Worm (Caenorhabditis elegans): ENCODE measurements around the gene ZC190.7.

The ZC190.7 gene

DNA sequence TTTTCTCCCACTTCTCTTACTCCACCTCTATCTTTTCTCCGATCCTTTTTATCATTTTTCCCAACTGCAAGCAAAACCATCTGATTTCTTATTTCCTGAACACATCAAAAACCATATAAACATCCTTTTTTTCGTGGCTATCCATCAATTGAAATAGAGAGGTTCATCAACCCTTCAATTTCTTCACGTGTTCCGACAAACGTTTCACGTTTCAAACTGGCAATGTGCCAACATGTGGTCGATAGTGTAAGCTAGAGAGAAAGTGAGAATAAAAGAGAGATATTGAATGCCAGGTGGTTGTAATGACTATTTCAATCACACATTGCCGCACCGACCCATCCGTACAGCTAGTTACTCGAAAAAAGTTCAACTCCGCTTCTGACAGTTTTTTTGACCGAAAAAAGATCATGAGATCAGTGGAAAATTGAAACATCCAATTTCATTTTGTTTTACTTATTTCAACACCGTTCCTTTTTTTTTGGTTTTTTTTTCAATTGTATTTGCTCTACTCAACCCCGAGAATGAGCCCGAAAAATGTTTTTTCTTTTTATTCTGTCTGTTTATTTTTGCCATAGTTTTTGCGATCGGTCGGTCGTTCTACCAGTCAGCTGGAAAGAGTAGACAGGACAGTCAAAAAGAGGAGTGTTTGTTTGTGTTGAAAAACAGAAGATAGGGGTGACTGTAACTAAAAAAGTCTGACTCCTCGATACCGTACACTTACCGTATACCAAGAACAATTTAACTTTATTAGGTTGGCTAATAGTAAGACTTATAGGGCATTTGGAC is 27.9 kb downstream of the ZC190.7 start:
- peak; percentile 73 for TF ChIP-seq pha-4 (tag; optimal IDR thresholded peaks at IDR 0.05)
- no peak for TF ChIP-seq aly-2 (tag; optimal IDR thresholded peaks at IDR 0.05)
- TF ChIP-seq lin-39 (tag; optimal IDR thresholded peaks at IDR 0.05), result peak; percentile 45
- TF ChIP-seq fos-1 (tag; optimal IDR thresholded peaks at IDR 0.05), result no peak
- peak; percentile 25 for TF ChIP-seq nhr-23 (tag; optimal IDR thresholded peaks at IDR 0.05)
- TF ChIP-seq nhr-12 (tag; optimal IDR thresholded peaks at IDR 0.05), result no peak
- no peak for TF ChIP-seq ama-1 (optimal IDR thresholded peaks at IDR 0.05)
- TF ChIP-seq jun-1 (tag; optimal IDR thresholded peaks at IDR 0.05), result no peak
- no peak for TF ChIP-seq nhr-25 (tag; optimal IDR thresholded peaks at IDR 0.05)
- TF ChIP-seq unc-62 (GFP tag; optimal IDR thresholded peaks at IDR 0.05), result peak; percentile 24
- no peak for TF ChIP-seq sea-2 (GFP tag; optimal IDR thresholded peaks at IDR 0.05)
- peak; percentile 51 for TF ChIP-seq egl-5 (tag; optimal IDR thresholded peaks at IDR 0.05)
- TF ChIP-seq nhr-43 (tag; optimal IDR thresholded peaks at IDR 0.05; ENCODE audit: poor library complexity, severe bottlenecking), result peak; percentile 48
- TF ChIP-seq fkh-2 (tag; optimal IDR thresholded peaks at IDR 0.05), result no peak
- TF ChIP-seq nfya-1 (tag; optimal IDR thresholded peaks at IDR 0.05; ENCODE audit: insufficient read depth), result peak; percentile 6
- no peak for TF ChIP-seq lin-15B (tag; optimal IDR thresholded peaks at IDR 0.05)

DNA sequence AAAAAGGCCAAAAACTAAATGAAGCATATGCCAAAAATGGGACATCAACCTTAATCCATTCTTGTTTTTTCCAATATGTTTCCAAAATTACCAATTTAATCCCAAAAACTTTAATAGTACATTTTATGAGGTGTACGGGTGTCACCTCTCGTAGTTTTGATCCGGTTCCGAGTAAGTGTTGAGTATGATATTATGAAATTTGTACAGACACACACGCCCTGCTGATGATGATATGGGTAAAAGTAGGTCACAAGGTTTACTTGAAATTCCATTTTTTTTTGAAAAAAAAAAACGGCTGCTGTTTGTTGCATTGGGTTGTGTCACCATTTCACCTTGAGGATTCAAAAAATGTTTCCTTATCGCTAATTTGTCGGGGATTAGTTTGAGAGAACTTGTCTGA is 28.8 kb downstream of the ZC190.7 start:
- TF ChIP-seq tbx-2 (tag; optimal IDR thresholded peaks at IDR 0.05) (no peak), pqm-1 (tag; optimal IDR thresholded peaks at IDR 0.05) (no peak), nhr-25 (tag; optimal IDR thresholded peaks at IDR 0.05) (peak; percentile 6), nhr-23 (tag; optimal IDR thresholded peaks at IDR 0.05) (peak; percentile 10), lin-15B (tag; optimal IDR thresholded peaks at IDR 0.05) (no peak), elt-3 (tag; optimal IDR thresholded peaks at IDR 0.05) (peak in 1 of 3 experiments; percentile 46), lin-39 (tag; optimal IDR thresholded peaks at IDR 0.05) (no peak), ama-1 (optimal IDR thresholded peaks at IDR 0.05) (no peak), mml-1 (tag; optimal IDR thresholded peaks at IDR 0.05) (no peak), nhr-28 (tag; optimal IDR thresholded peaks at IDR 0.05) (no peak)

DNA sequence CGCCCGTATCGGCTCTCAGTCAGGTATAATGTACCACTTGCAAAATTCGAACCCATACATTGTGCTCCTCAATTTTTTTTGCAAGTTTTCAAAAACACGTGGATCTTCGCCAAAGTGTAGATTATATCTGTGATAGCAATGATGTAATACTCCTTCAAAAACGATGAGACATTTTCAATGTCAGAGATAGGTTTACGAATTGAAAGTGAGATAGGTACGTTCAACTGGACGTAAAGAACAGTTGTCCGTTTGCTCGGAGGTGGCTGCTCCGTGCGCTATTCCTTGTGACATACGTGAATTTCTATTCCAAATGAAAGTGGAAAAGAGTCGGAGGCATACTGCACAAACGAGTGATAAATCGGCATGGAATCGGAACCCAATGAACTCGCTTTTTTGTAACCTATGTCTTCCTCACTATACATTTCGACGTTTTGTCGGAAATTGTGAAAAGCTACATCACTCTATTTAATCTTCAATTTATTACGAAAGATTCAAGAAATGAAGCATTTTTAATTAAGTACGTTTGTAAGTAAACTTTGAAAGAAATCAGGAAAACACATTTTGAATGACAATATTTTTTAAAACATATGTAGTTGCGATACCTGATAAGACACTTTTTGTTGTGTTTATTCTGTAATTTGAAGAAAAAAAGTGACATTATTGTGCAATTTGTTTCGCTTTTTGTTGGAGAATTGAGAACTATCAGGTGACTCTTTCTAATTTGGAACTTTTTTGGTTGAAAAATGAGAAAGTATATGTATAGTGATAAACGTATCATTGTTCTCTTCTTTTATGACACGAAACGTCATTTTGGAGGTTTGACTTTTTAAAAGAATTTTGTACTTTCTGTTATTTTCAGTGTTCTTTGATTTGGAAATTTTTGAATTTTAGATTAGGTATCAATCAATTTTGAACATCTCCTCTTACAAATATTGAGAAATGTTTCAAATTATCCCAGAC is 31.9 kb downstream of the ZC190.7 start:
- TF ChIP-seq pqm-1 (tag; optimal IDR thresholded peaks at IDR 0.05) (peak; percentile 83), nhr-76 (tag; optimal IDR thresholded peaks at IDR 0.05) (peak; percentile 62), mdl-1 (tag; optimal IDR thresholded peaks at IDR 0.05) (no peak), lsy-12 (tag; optimal IDR thresholded peaks at IDR 0.05) (no peak), lin-39 (tag; optimal IDR thresholded peaks at IDR 0.05) (peak; percentile 26), eor-1 (tag; optimal IDR thresholded peaks at IDR 0.05) (no peak), fkh-2 (tag; optimal IDR thresholded peaks at IDR 0.05) (no peak), jun-1 (tag; optimal IDR thresholded peaks at IDR 0.05) (peak; percentile 73), ZK546.5 (tag; optimal IDR thresholded peaks at IDR 0.05) (no peak), pha-4 (tag; optimal IDR thresholded peaks at IDR 0.05) (peak; percentile 45), egl-27 (tag; optimal IDR thresholded peaks at IDR 0.05) (no peak), R02D3.7 (tag; optimal IDR thresholded peaks at IDR 0.05) (no peak), nfya-1 (tag; optimal IDR thresholded peaks at IDR 0.05; ENCODE audit: insufficient read depth) (peak; percentile 18), elt-2 (tag; optimal IDR thresholded peaks at IDR 0.05) (peak; percentile 90), nhr-25 (tag; optimal IDR thresholded peaks at IDR 0.05) (no peak), nhr-237 (tag; optimal IDR thresholded peaks at IDR 0.05) (no peak)

DNA sequence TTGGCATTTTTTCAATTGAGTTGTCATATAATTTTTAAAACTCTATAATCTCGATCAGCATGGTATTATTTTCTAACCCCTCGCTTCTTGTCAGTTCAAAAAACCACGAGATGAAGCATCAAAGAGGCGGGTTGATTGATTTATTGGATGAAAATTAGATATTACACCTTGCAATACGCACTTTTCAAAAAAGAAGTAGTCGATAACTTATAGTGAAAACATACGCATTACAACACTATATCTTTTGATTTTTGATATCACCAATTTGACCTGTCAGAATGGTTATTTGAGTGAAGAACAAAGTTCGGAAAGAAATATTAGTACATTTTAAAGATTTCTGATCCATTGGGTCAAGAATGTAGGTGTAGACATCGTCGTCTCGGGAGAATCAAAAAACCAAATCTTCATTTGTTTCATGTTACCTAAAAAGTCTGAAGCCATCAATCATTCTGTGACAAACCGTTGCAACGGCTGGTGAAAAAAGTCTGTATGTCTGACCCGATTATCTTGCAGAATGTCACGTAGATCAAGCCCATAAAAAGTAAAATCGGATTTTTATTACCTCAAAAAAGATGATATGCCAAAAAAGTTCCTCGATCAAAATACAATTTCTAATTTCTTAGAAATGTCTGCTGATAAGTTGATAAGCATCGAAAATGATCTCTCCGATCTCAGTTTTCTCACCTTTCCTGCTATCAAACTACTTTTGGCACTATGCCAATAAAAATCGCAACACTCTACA is 33.4 kb downstream of the ZC190.7 start:
- TF ChIP-seq nfya-1 (tag; optimal IDR thresholded peaks at IDR 0.05; ENCODE audit: insufficient read depth), result peak; percentile 22
- TF ChIP-seq fkh-10 (GFP tag; optimal IDR thresholded peaks at IDR 0.05), result no peak
- no peak for TF ChIP-seq ceh-16 (tag; optimal IDR thresholded peaks at IDR 0.05)
- no peak for TF ChIP-seq pha-4 (tag; optimal IDR thresholded peaks at IDR 0.05)
- no peak for TF ChIP-seq unc-39 (tag; optimal IDR thresholded peaks at IDR 0.05)
- TF ChIP-seq nhr-23 (tag; optimal IDR thresholded peaks at IDR 0.05), result peak; percentile 75
- no peak for TF ChIP-seq elt-1 (tag; optimal IDR thresholded peaks at IDR 0.05)
- TF ChIP-seq aly-2 (tag; optimal IDR thresholded peaks at IDR 0.05), result no peak
- no peak for TF ChIP-seq skn-1 (tag; optimal IDR thresholded peaks at IDR 0.05)
- TF ChIP-seq pqm-1 (tag; optimal IDR thresholded peaks at IDR 0.05), result peak; percentile 71
- no peak for TF ChIP-seq mdl-1 (tag; optimal IDR thresholded peaks at IDR 0.05)
- peak; percentile 82 for TF ChIP-seq elt-2 (tag; optimal IDR thresholded peaks at IDR 0.05)
- no peak for TF ChIP-seq lin-39 (tag; optimal IDR thresholded peaks at IDR 0.05)
- peak; percentile 81 for TF ChIP-seq unc-62 (GFP tag; optimal IDR thresholded peaks at IDR 0.05)
- TF ChIP-seq nhr-43 (tag; optimal IDR thresholded peaks at IDR 0.05; ENCODE audit: poor library complexity, severe bottlenecking), result no peak
- peak in 2 of 3 experiments; percentile 34 to 80 for TF ChIP-seq elt-3 (tag; optimal IDR thresholded peaks at IDR 0.05)
- peak; percentile 55 for TF ChIP-seq nhr-25 (tag; optimal IDR thresholded peaks at IDR 0.05)
- TF ChIP-seq nhr-76 (tag; optimal IDR thresholded peaks at IDR 0.05), result peak; percentile 19
